Fruit fly (Drosophila melanogaster) whole organism, embryonic: ENCODE results near the gene CG34313.

Experiments
- Atf-2 ChIP-seq: fragments of 200-800 bp; sonication (Bioruptor generic); optimal IDR thresholded peaks from 2 replicates; lab custom pipeline; 2016; ENCODE audit warnings: missing biosample characterization, missing genetic modification characterization
- CG11398 ChIP-seq: fragments of 200-800 bp; sonication (Bioruptor generic); optimal IDR thresholded peaks from 2 replicates; lab custom pipeline; 2016; ENCODE audit warnings: missing biosample characterization, missing genetic modification characterization
- CG11723 ChIP-seq: fragments of 200-800 bp; sonication (Bioruptor generic); optimal IDR thresholded peaks from 2 replicates; lab custom pipeline; 2017; ENCODE audit warnings: missing biosample characterization, mild to moderate bottlenecking, missing genetic modification characterization
- CG12104 ChIP-seq: fragments of 200-800 bp; sonication (Bioruptor generic); optimal IDR thresholded peaks from 3 replicates; lab custom pipeline; 2016; ENCODE audit warnings: missing biosample characterization, missing genetic modification characterization
- CG12155 ChIP-seq: fragments of 200-800 bp; sonication (Bioruptor generic); optimal IDR thresholded peaks from 3 replicates; lab custom pipeline; 2016; ENCODE audit warnings: missing biosample characterization, missing genetic modification characterization
- CG15011 ChIP-seq: fragments of 200-800 bp; sonication (Bioruptor generic); optimal IDR thresholded peaks from 3 replicates; lab custom pipeline; 2018; ENCODE audit warnings: missing biosample characterization, mild to moderate bottlenecking, missing genetic modification characterization
- CG1529 ChIP-seq: fragments of 200-800 bp; sonication (Bioruptor generic); optimal IDR thresholded peaks from 3 replicates; lab custom pipeline; 2018; ENCODE audit warnings: missing biosample characterization, missing genetic modification characterization
- CG15601 ChIP-seq: fragments of 200-800 bp; sonication (Bioruptor generic); optimal IDR thresholded peaks from 3 replicates; lab custom pipeline; 2019; ENCODE audit warnings: missing biosample characterization, mild to moderate bottlenecking, missing genetic modification characterization, moderate library complexity
- CG15696 ChIP-seq: fragments of 200-800 bp; sonication (Bioruptor generic); optimal IDR thresholded peaks from 2 replicates; lab custom pipeline; 2019; ENCODE audit warnings: missing biosample characterization, mild to moderate bottlenecking, missing genetic modification characterization, moderate library complexity
- CG17359 ChIP-seq: fragments of 200-800 bp; sonication (Bioruptor generic); optimal IDR thresholded peaks from 3 replicates; lab custom pipeline; 2018; ENCODE audit warnings: missing biosample characterization, mild to moderate bottlenecking, missing genetic modification characterization, moderate library complexity
- CG2678 ChIP-seq: fragments of 200-800 bp; sonication (Bioruptor generic); optimal IDR thresholded peaks from 3 replicates; lab custom pipeline; 2019; ENCODE audit warnings: missing biosample characterization, mild to moderate bottlenecking, missing genetic modification characterization, moderate library complexity
- CG34376 ChIP-seq: fragments of 200-800 bp; sonication (Bioruptor generic); optimal IDR thresholded peaks from 2 replicates; lab custom pipeline; 2018; ENCODE audit warnings: missing biosample characterization, mild to moderate bottlenecking, missing genetic modification characterization
- CG6272 ChIP-seq: fragments of 200-800 bp; sonication (Bioruptor generic); IDR thresholded peaks from 2 replicates; pipeline ENCODE4 v1.3.6; 2022; ENCODE audit warnings: missing biosample characterization, missing genetic modification characterization
- CG7928 ChIP-seq: fragments of 200-800 bp; sonication (Bioruptor generic); optimal IDR thresholded peaks from 2 replicates; lab custom pipeline; 2017; ENCODE audit warnings: missing biosample characterization, mild to moderate bottlenecking, missing genetic modification characterization
- CG7987 ChIP-seq: fragments of 200-800 bp; sonication (Bioruptor generic); optimal IDR thresholded peaks from 2 replicates; lab custom pipeline; 2018; ENCODE audit warnings: missing biosample characterization, mild to moderate bottlenecking, missing genetic modification characterization, moderate library complexity
- CG8359 ChIP-seq: fragments of 200-800 bp; sonication (Bioruptor generic); optimal IDR thresholded peaks from 2 replicates; lab custom pipeline; 2017; ENCODE audit warnings: missing biosample characterization, mild to moderate bottlenecking, missing genetic modification characterization, borderline replicate concordance
- CG9437 ChIP-seq: fragments of 200-800 bp; sonication (Bioruptor generic); optimal IDR thresholded peaks from 2 replicates; lab custom pipeline; 2018; ENCODE audit warnings: missing biosample characterization, mild to moderate bottlenecking, missing genetic modification characterization
- CoRest ChIP-seq: fragments of 200-800 bp; sonication (Bioruptor generic); optimal IDR thresholded peaks from 3 replicates; lab custom pipeline; 2018; ENCODE audit warnings: missing biosample characterization, mild to moderate bottlenecking, missing genetic modification characterization, moderate library complexity
- Doc2 ChIP-seq: fragments of 200-800 bp; sonication (Bioruptor generic); IDR thresholded peaks from 2 replicates; pipeline ENCODE4 v1.3.6; 2022; ENCODE audit warnings: missing biosample characterization, missing genetic modification characterization
- Fer2 ChIP-seq: fragments of 200-800 bp; sonication (Bioruptor generic); optimal IDR thresholded peaks from 2 replicates; lab custom pipeline; 2018; ENCODE audit warnings: missing biosample characterization, mild to moderate bottlenecking, missing genetic modification characterization, moderate library complexity
- HLHmδ ChIP-seq: fragments of 200-800 bp; sonication (Bioruptor generic); optimal IDR thresholded peaks from 2 replicates; lab custom pipeline; 2018; ENCODE audit warnings: missing biosample characterization, mild to moderate bottlenecking, missing genetic modification characterization, moderate library complexity
- HmgD ChIP-seq: fragments of 200-800 bp; sonication (Bioruptor generic); optimal IDR thresholded peaks from 3 replicates; lab custom pipeline; 2016; ENCODE audit warnings: missing biosample characterization, missing genetic modification characterization
- Hr51 ChIP-seq, 2 experiments: fragments of 200-800 bp; sonication (Bioruptor generic); optimal IDR thresholded peaks; 2 replicates in 1 of 2; 3 replicates in 1 of 2; lab custom pipeline; 2016 to 2018; ENCODE audit warnings: missing biosample characterization in 2 of 2, missing genetic modification characterization in 2 of 2, mild to moderate bottlenecking in 1 of 2, moderate library complexity in 1 of 2
- Oaz ChIP-seq: fragments of 200-800 bp; sonication (Bioruptor generic); IDR thresholded peaks from 2 replicates; pipeline ENCODE4 v1.3.6; 2022; ENCODE audit warnings: missing biosample characterization, missing genetic modification characterization
- Sry-δ ChIP-seq: fragments of 200-800 bp; sonication (Bioruptor generic); optimal IDR thresholded peaks from 2 replicates; lab custom pipeline; 2016; ENCODE audit warnings: missing biosample characterization, missing genetic modification characterization
- Stat92E ChIP-seq, 3 experiments: fragments of >200 bp in 2 of 3; fragments of 200-800 bp in 1 of 3; sonication (Bioruptor generic) in 1 of 3; optimal IDR thresholded peaks; 2 replicates each; lab custom pipeline; 2017 to 2019; ENCODE audit warnings: missing biosample characterization in 3 of 3, missing genetic modification characterization in 3 of 3, mild to moderate bottlenecking in 1 of 3, moderate library complexity in 1 of 3
- Tbp ChIP-seq: fragments of >200 bp; optimal IDR thresholded peaks from 2 replicates; lab custom pipeline; 2018; ENCODE audit warnings: missing biosample characterization, missing genetic modification characterization
- ab ChIP-seq: fragments of 200-800 bp; sonication (Bioruptor generic); optimal IDR thresholded peaks from 2 replicates; lab custom pipeline; 2016; ENCODE audit warnings: missing biosample characterization, missing genetic modification characterization
- ara ChIP-seq: fragments of 200-800 bp; sonication (Bioruptor generic); IDR thresholded peaks from 2 replicates; pipeline ENCODE4 v1.3.6; 2022; ENCODE audit warnings: missing biosample characterization, missing genetic modification characterization
- chm ChIP-seq: fragments of 200-800 bp; sonication (Bioruptor generic); IDR thresholded peaks from 2 replicates; pipeline ENCODE4 v1.3.6; 2022; ENCODE audit warnings: missing biosample characterization, missing genetic modification characterization
- chn ChIP-seq: fragments of 200-800 bp; sonication (Bioruptor generic); optimal IDR thresholded peaks from 2 replicates; lab custom pipeline; 2016; ENCODE audit warnings: missing biosample characterization, missing genetic modification characterization
- cwo ChIP-seq: fragments of 200-800 bp; sonication (Bioruptor generic); optimal IDR thresholded peaks from 3 replicates; lab custom pipeline; 2017; ENCODE audit warnings: missing biosample characterization, missing genetic modification characterization, mild to moderate bottlenecking, moderate library complexity, missing genetic modification reagents
- dimm ChIP-seq: fragments of 200-800 bp; sonication (Bioruptor generic); IDR thresholded peaks from 2 replicates; pipeline ENCODE4 v1.3.6; 2022; ENCODE audit warnings: missing biosample characterization, missing genetic modification characterization
- exex ChIP-seq: fragments of 200-800 bp; sonication (Bioruptor generic); optimal IDR thresholded peaks from 4 replicates; lab custom pipeline; 2018; ENCODE audit warnings: missing biosample characterization, mild to moderate bottlenecking, missing genetic modification characterization, moderate library complexity
- gce ChIP-seq: fragments of 200-800 bp; sonication (Bioruptor generic); IDR thresholded peaks from 3 replicates; pipeline ENCODE4 v1.3.6; 2022; ENCODE audit warnings: missing biosample characterization, missing genetic modification characterization
- gcm ChIP-seq: fragments of 200-800 bp; sonication (Bioruptor generic); optimal IDR thresholded peaks from 2 replicates; lab custom pipeline; 2019; ENCODE audit warnings: missing biosample characterization, mild to moderate bottlenecking, missing genetic modification characterization, moderate library complexity
- gt ChIP-seq: fragments of 200-800 bp; sonication (Bioruptor generic); IDR thresholded peaks from 2 replicates; pipeline ENCODE4 v1.3.6; 2022; ENCODE audit warnings: missing biosample characterization, missing genetic modification characterization
- h ChIP-seq: fragments of >200 bp; optimal IDR thresholded peaks from 2 replicates; lab custom pipeline; 2017
- ham ChIP-seq: fragments of 200-800 bp; sonication (Bioruptor generic); IDR thresholded peaks from 2 replicates; pipeline ENCODE4 v1.3.6; 2022; ENCODE audit warnings: missing biosample characterization, missing genetic modification characterization
- kay ChIP-seq: fragments of 200-800 bp; sonication (Bioruptor generic); optimal IDR thresholded peaks from 2 replicates; lab custom pipeline; 2016; ENCODE audit warnings: missing biosample characterization, missing genetic modification characterization
- knrl ChIP-seq: fragments of 200-800 bp; sonication (Bioruptor generic); IDR thresholded peaks from 3 replicates; pipeline ENCODE4 v1.3.6; 2022; ENCODE audit warnings: missing biosample characterization, missing genetic modification characterization; ENCODE audit not compliant: partially characterized antibody
- lilli ChIP-seq: fragments of 200-800 bp; sonication (Bioruptor generic); optimal IDR thresholded peaks from 3 replicates; lab custom pipeline; 2016; ENCODE audit warnings: missing biosample characterization, missing genetic modification characterization
- mld ChIP-seq: fragments of 200-800 bp; sonication (Bioruptor generic); IDR thresholded peaks from 3 replicates; pipeline ENCODE4 v1.3.6; 2022; ENCODE audit warnings: missing biosample characterization, missing genetic modification characterization; ENCODE audit not compliant: partially characterized antibody
- nmo ChIP-seq: fragments of 200-800 bp; sonication (Bioruptor generic); optimal IDR thresholded peaks from 2 replicates; lab custom pipeline; 2018; ENCODE audit warnings: missing biosample characterization, mild to moderate bottlenecking, missing genetic modification characterization, moderate library complexity
- onecut ChIP-seq: fragments of 200-800 bp; sonication (Bioruptor generic); IDR thresholded peaks from 2 replicates; pipeline ENCODE4 v1.3.6; 2022; ENCODE audit warnings: missing biosample characterization, missing genetic modification characterization
- otp ChIP-seq: fragments of 200-800 bp; sonication (Bioruptor generic); IDR thresholded peaks from 3 replicates; pipeline ENCODE4, ENCODE4 v1.3.6; 2022; ENCODE audit warnings: missing biosample characterization, missing genetic modification characterization
- sc ChIP-seq, 3 experiments: fragments of >200 bp in 2 of 3; fragments of 200-800 bp in 1 of 3; sonication (Bioruptor generic) in 1 of 3; optimal IDR thresholded peaks; 2 replicates in 2 of 3; 3 replicates in 1 of 3; lab custom pipeline; 2017; ENCODE audit warnings: mild to moderate bottlenecking in 1 of 3, missing biosample characterization in 1 of 3, missing genetic modification characterization in 1 of 3, missing genetic modification reagents in 1 of 3
- so ChIP-seq: fragments of 200-800 bp; sonication (Bioruptor generic); IDR thresholded peaks from 3 replicates; pipeline ENCODE4 v1.3.6; 2022; ENCODE audit warnings: missing biosample characterization, missing genetic modification characterization
- tna ChIP-seq: fragments of 200-800 bp; sonication (Bioruptor generic); IDR thresholded peaks from 2 replicates; pipeline ENCODE4 v1.3.6; 2022; ENCODE audit warnings: missing biosample characterization, missing genetic modification characterization; ENCODE audit not compliant: partially characterized antibody
- ttk ChIP-seq: fragments of 200-800 bp; sonication (Bioruptor generic); IDR thresholded peaks from 2 replicates; pipeline ENCODE4 v2.1.2; 2022; ENCODE audit warnings: missing biosample characterization, missing genetic modification characterization

Gene CG34313

dm6 chr2L:16846742-16847346 lies 32.5 kb upstream of the CG34313 start (continued):
- TF ChIP-seq Sry-δ: no peak
- no peak for TF ChIP-seq CG7928 (GFP tag; lab: Kevin White, UChicago)
- TF ChIP-seq CoRest (tag; lab: Kevin White, UChicago): no peak
- no peak for TF ChIP-seq HmgD
- TF ChIP-seq CG2678 (tag; lab: Kevin White, UChicago): no peak
- no peak for TF ChIP-seq Tbp (GFP tag; lab: Kevin White, UChicago)
- TF ChIP-seq ara (GFP tag; lab: Robert Waterston, UW): no peak
- TF ChIP-seq mld (GFP tag; lab: Robert Waterston, UW): no peak
- TF ChIP-seq HLHmδ: no peak
- TF ChIP-seq h (lab: Kevin White, UChicago): no peak
- no peak for TF ChIP-seq Fer2
- TF ChIP-seq CG1529 (GFP tag; lab: Kevin White, UChicago): no peak
- TF ChIP-seq CG11398 (GFP tag; lab: Kevin White, UChicago): no peak
- TF ChIP-seq Hr51 (GFP tag; optimal IDR thresholded peaks at IDR 0.05; lab: Kevin White, UChicago): peak in 1 of 2 experiments; percentile 1
- no peak for TF ChIP-seq gt (GFP tag; lab: Robert Waterston, UW)
- peak; percentile 71 for TF ChIP-seq exex (tag; lab: Kevin White, UChicago)
- no peak for TF ChIP-seq chn (GFP tag; lab: Kevin White, UChicago)
- TF ChIP-seq CG11723: no peak
- no peak for TF ChIP-seq Stat92E (GFP tag; optimal IDR thresholded peaks at IDR 0.05; lab: Kevin White, UChicago)
- TF ChIP-seq dimm: no peak
- TF ChIP-seq CG6272 (GFP tag; lab: Robert Waterston, UW): no peak
- TF ChIP-seq ttk (GFP tag; lab: Robert Waterston, UW): no peak
- peak; percentile 44 for TF ChIP-seq CG34376
- TF ChIP-seq gce: no peak
- TF ChIP-seq chm (GFP tag; lab: Robert Waterston, UW): no peak
- TF ChIP-seq CG7987 (GFP tag; lab: Kevin White, UChicago): peak; percentile 5
- no peak for TF ChIP-seq sc (optimal IDR thresholded peaks at IDR 0.05; lab: Kevin White, UChicago)
- no peak for TF ChIP-seq sc (GFP tag; optimal IDR thresholded peaks at IDR 0.05; lab: Kevin White, UChicago)
- TF ChIP-seq Doc2 (GFP tag; lab: Robert Waterston, UW): no peak
- TF ChIP-seq so: no peak
- TF ChIP-seq CG12155 (GFP tag; lab: Kevin White, UChicago): no peak
- TF ChIP-seq onecut (GFP tag; lab: Robert Waterston, UW): no peak
- TF ChIP-seq kay (GFP tag; lab: Kevin White, UChicago): no peak
- no peak for TF ChIP-seq tna (GFP tag; lab: Robert Waterston, UW)
- TF ChIP-seq CG8359 (GFP tag; lab: Kevin White, UChicago): no peak
- no peak for TF ChIP-seq CG15011 (GFP tag; lab: Kevin White, UChicago)
- TF ChIP-seq CG17359 (tag; lab: Kevin White, UChicago): no peak
- TF ChIP-seq CG12104: no peak
- no peak for TF ChIP-seq CG15696 (tag; lab: Kevin White, UChicago)
- TF ChIP-seq Atf-2: no peak
- no peak for TF ChIP-seq knrl (GFP tag; lab: Robert Waterston, UW)
- TF ChIP-seq nmo: no peak
- TF ChIP-seq ab (GFP tag; lab: Kevin White, UChicago): no peak
- no peak for TF ChIP-seq gcm (GFP tag; lab: Kevin White, UChicago)
- no peak for TF ChIP-seq lilli (GFP tag; lab: Kevin White, UChicago)
- TF ChIP-seq ham: no peak
- peak; percentile 1 for TF ChIP-seq CG15601 (tag; lab: Kevin White, UChicago)
- TF ChIP-seq CG9437 (GFP tag; lab: Kevin White, UChicago): no peak
- TF ChIP-seq Oaz (GFP tag; lab: Robert Waterston, UW): no peak
- no peak for TF ChIP-seq otp (GFP tag; lab: Robert Waterston, UW)
- TF ChIP-seq cwo: peak; percentile 15
